Fruit fly (Drosophila melanogaster) whole organism, prepupa: ENCODE measurements around the gene CG33325.

ENCODE experiments used
- Blimp-1 ChIP-seq: fragments of 200-800 bp; sonication (Bioruptor generic); optimal IDR thresholded peaks from 3 replicates; lab custom pipeline; 2017; ENCODE audit warnings: missing biosample characterization, missing genetic modification characterization, mild to moderate bottlenecking, moderate library complexity, missing genetic modification reagents
- CG11762 ChIP-seq: fragments of 200-800 bp; sonication (Bioruptor generic); optimal IDR thresholded peaks from 3 replicates; lab custom pipeline; 2016; ENCODE audit warnings: missing biosample characterization, missing genetic modification characterization; ENCODE audit not compliant: insufficient read depth
- CG11902 ChIP-seq: fragments of 200-800 bp; sonication (Bioruptor generic); optimal IDR thresholded peaks from 3 replicates; lab custom pipeline; 2016; ENCODE audit warnings: missing biosample characterization, missing genetic modification characterization
- CG15336 ChIP-seq: fragments of 200-800 bp; sonication (Bioruptor generic); IDR thresholded peaks from 2 replicates; pipeline ENCODE4 v1.3.6; 2022; ENCODE audit warnings: missing biosample characterization, missing genetic modification characterization
- CG16779 ChIP-seq: fragments of 200-800 bp; sonication (Bioruptor generic); optimal IDR thresholded peaks from 3 replicates; lab custom pipeline; 2017; ENCODE audit warnings: missing biosample characterization, mild to moderate bottlenecking, missing genetic modification characterization
- CG3032 ChIP-seq: fragments of 200-800 bp; optimal IDR thresholded peaks from 2 replicates; lab custom pipeline; 2019; ENCODE audit warnings: missing biosample characterization, mild to moderate bottlenecking, missing genetic modification characterization, moderate library complexity
- CG32006 ChIP-seq: fragments of 200-800 bp; sonication (Bioruptor generic); optimal IDR thresholded peaks from 3 replicates; lab custom pipeline; 2017; ENCODE audit warnings: missing biosample characterization, mild to moderate bottlenecking, missing genetic modification characterization
- CG3919 ChIP-seq: fragments of 200-800 bp; sonication (Bioruptor generic); optimal IDR thresholded peaks from 3 replicates; lab custom pipeline; 2016; ENCODE audit warnings: missing biosample characterization, missing genetic modification characterization
- CG6163 ChIP-seq: fragments of 200-800 bp; sonication (Bioruptor generic); IDR thresholded peaks from 3 replicates; pipeline ENCODE4 v1.3.6; 2022; ENCODE audit warnings: missing biosample characterization, missing genetic modification characterization
- CG6276 ChIP-seq: fragments of 200-800 bp; sonication (Bioruptor generic); optimal IDR thresholded peaks from 2 replicates; lab custom pipeline; 2017; ENCODE audit warnings: missing biosample characterization, mild to moderate bottlenecking, missing genetic modification characterization
- CG6808 ChIP-seq: fragments of 200-800 bp; sonication (Bioruptor generic); optimal IDR thresholded peaks from 3 replicates; lab custom pipeline; 2017; ENCODE audit warnings: missing biosample characterization, missing genetic modification characterization, mild to moderate bottlenecking, moderate library complexity, missing genetic modification reagents
- CG8632 ChIP-seq: fragments of 200-800 bp; sonication (Bioruptor generic); optimal IDR thresholded peaks from 3 replicates; lab custom pipeline; 2016; ENCODE audit warnings: missing biosample characterization, missing genetic modification characterization
- Eip75B ChIP-seq: fragments of 200-800 bp; sonication (Bioruptor generic); optimal IDR thresholded peaks from 3 replicates; lab custom pipeline; 2016; ENCODE audit warnings: missing biosample characterization, missing genetic modification characterization
- Eip78C ChIP-seq: fragments of 200-800 bp; sonication (Bioruptor generic); peaks from one replicate; lab custom pipeline; 2016; ENCODE audit warnings: missing biosample characterization, missing genetic modification characterization
- Ets21C ChIP-seq: fragments of 200-800 bp; sonication (Bioruptor generic); optimal IDR thresholded peaks from 3 replicates; lab custom pipeline; 2016; ENCODE audit warnings: missing biosample characterization, missing genetic modification characterization
- Hr38 ChIP-seq: sonication (Bioruptor generic); optimal IDR thresholded peaks from 2 replicates; lab custom pipeline; 2016; ENCODE audit warnings: missing biosample characterization, missing genetic modification characterization
- Hr39 ChIP-seq: fragments of 200-800 bp; sonication (Bioruptor generic); optimal IDR thresholded peaks from 2 replicates; lab custom pipeline; 2016; ENCODE audit warnings: missing biosample characterization, missing genetic modification characterization
- Met ChIP-seq: fragments of 200-800 bp; sonication (Bioruptor generic); optimal IDR thresholded peaks from 3 replicates; lab custom pipeline; 2016; ENCODE audit warnings: missing biosample characterization, missing genetic modification characterization
- Smox ChIP-seq: fragments of 200-800 bp; sonication (Bioruptor generic); optimal IDR thresholded peaks from 3 replicates; lab custom pipeline; 2016; ENCODE audit warnings: missing biosample characterization, missing genetic modification characterization
- Sox15 ChIP-seq: fragments of 200-800 bp; sonication (Bioruptor generic); optimal IDR thresholded peaks from 3 replicates; lab custom pipeline; 2016; ENCODE audit warnings: missing biosample characterization, missing genetic modification characterization
- achi ChIP-seq: fragments of 200-800 bp; sonication (Bioruptor generic); optimal IDR thresholded peaks from 3 replicates; lab custom pipeline; 2016; ENCODE audit warnings: missing biosample characterization, missing genetic modification characterization
- acj6 ChIP-seq: fragments of 200-800 bp; sonication (Bioruptor generic); optimal IDR thresholded peaks from 3 replicates; lab custom pipeline; 2016; ENCODE audit warnings: missing biosample characterization, missing genetic modification characterization
- cyc ChIP-seq: fragments of 200-800 bp; sonication (Bioruptor generic); optimal IDR thresholded peaks from 3 replicates; lab custom pipeline; 2016; ENCODE audit warnings: missing biosample characterization, missing genetic modification characterization
- dac ChIP-seq: fragments of 200-800 bp; sonication (Bioruptor generic); optimal IDR thresholded peaks from 2 replicates; lab custom pipeline; 2017; ENCODE audit warnings: missing biosample characterization, mild to moderate bottlenecking, missing genetic modification characterization
- dsx ChIP-seq: fragments of 200-800 bp; optimal IDR thresholded peaks from 3 replicates; lab custom pipeline; 2019; ENCODE audit warnings: missing biosample characterization, mild to moderate bottlenecking, missing genetic modification characterization, moderate library complexity; ENCODE audit not compliant: poor library complexity, severe bottlenecking
- eg ChIP-seq: fragments of 200-800 bp; sonication (Bioruptor generic); IDR thresholded peaks from 3 replicates; pipeline ENCODE4 v1.3.6; 2022; ENCODE audit warnings: missing biosample characterization, missing genetic modification characterization
- esn ChIP-seq: fragments of 200-800 bp; sonication (Bioruptor generic); optimal IDR thresholded peaks from 2 replicates; lab custom pipeline; 2016; ENCODE audit warnings: missing biosample characterization, mild to moderate bottlenecking, missing genetic modification characterization, moderate library complexity
- fd59A ChIP-seq: fragments of 200-800 bp; sonication (Bioruptor generic); optimal IDR thresholded peaks from 2 replicates; lab custom pipeline; 2017; ENCODE audit warnings: missing biosample characterization, mild to moderate bottlenecking, missing genetic modification characterization, missing genetic modification reagents
- fd85E ChIP-seq: fragments of 200-800 bp; sonication (Bioruptor generic); optimal IDR thresholded peaks from 3 replicates; lab custom pipeline; 2016; ENCODE audit warnings: missing biosample characterization, missing genetic modification characterization
- fkh ChIP-seq: fragments of 200-800 bp; sonication (Bioruptor generic); optimal IDR thresholded peaks from 3 replicates; lab custom pipeline; 2017; ENCODE audit warnings: missing biosample characterization, mild to moderate bottlenecking, missing genetic modification characterization, moderate library complexity
- pdm3 ChIP-seq: fragments of 200-800 bp; sonication (Bioruptor generic); optimal IDR thresholded peaks from 3 replicates; lab custom pipeline; 2016; ENCODE audit warnings: missing biosample characterization, missing genetic modification characterization
- spab ChIP-seq: fragments of 200-800 bp; sonication (Bioruptor generic); optimal IDR thresholded peaks from 2 replicates; lab custom pipeline; 2017; ENCODE audit warnings: missing biosample characterization, mild to moderate bottlenecking, missing genetic modification characterization, missing genetic modification reagents
- svp ChIP-seq: fragments of 200-800 bp; sonication (Bioruptor generic); peaks from one replicate; lab custom pipeline; 2016; ENCODE audit warnings: missing biosample characterization, missing genetic modification characterization
- topi ChIP-seq: fragments of 200-800 bp; sonication (Bioruptor generic); optimal IDR thresholded peaks from 3 replicates; lab custom pipeline; 2016; ENCODE audit warnings: missing biosample characterization, missing genetic modification characterization
- vri ChIP-seq: fragments of 200-800 bp; sonication (Bioruptor generic); optimal IDR thresholded peaks from 3 replicates; lab custom pipeline; 2016; ENCODE audit warnings: missing biosample characterization, mild to moderate bottlenecking, missing genetic modification characterization

Gene CG33325

dm6 chr3R:8650741-8651140 lies 29.1 kb downstream of the CG33325 start, which contains the start of the genes Mkk4 and SLIRP2 (continued):
- peak; percentile 99 for TF ChIP-seq eg
- TF ChIP-seq spab (GFP tag; lab: Kevin White, UChicago), result peak; percentile 97
- peak; percentile 94 for TF ChIP-seq CG16779 (tag; lab: Kevin White, UChicago)
- TF ChIP-seq Hr38 (GFP tag; lab: Kevin White, UChicago), result peak; percentile 90
- peak; percentile 99 for TF ChIP-seq CG3032 (tag; lab: Kevin White, UChicago)
- TF ChIP-seq CG3919 (GFP tag; lab: Kevin White, UChicago), result peak; percentile 99
- peak; percentile 99 for TF ChIP-seq acj6 (GFP tag; lab: Kevin White, UChicago)
- TF ChIP-seq vri (GFP tag; lab: Kevin White, UChicago), result peak; percentile 98
- TF ChIP-seq Eip78C (GFP tag; lab: Kevin White, UChicago), result peak; percentile 100
- TF ChIP-seq achi (GFP tag; lab: Kevin White, UChicago), result peak; percentile 98
- peak; percentile 98 for TF ChIP-seq CG11902 (GFP tag; lab: Kevin White, UChicago)
- peak; percentile 99 for TF ChIP-seq CG15336 (GFP tag; lab: Robert Waterston, UW)
- peak; percentile 93 for TF ChIP-seq Blimp-1
- TF ChIP-seq CG32006 (GFP tag; lab: Kevin White, UChicago), result peak; percentile 99
- TF ChIP-seq CG11762 (GFP tag; lab: Kevin White, UChicago), result peak; percentile 98
- peak; percentile 99 for TF ChIP-seq Ets21C (GFP tag; lab: Kevin White, UChicago)

dm6 chr3R:8645580-8646220 lies 34.1 kb downstream of the CG33325 start, which contains the start of gene Cyp313b1:
Gene Cyp313b1, minus strand, starts transcription at chr3R:8645650.
- TF ChIP-seq fkh (GFP tag; lab: Kevin White, UChicago) (no peak), Sox15 (GFP tag; lab: Kevin White, UChicago) (no peak), fd59A (GFP tag; lab: Kevin White, UChicago) (no peak), Eip78C (GFP tag; lab: Kevin White, UChicago) (peak; percentile 25), svp (peak; percentile 25), Hr39 (GFP tag; lab: Kevin White, UChicago) (peak; percentile 14), dsx (GFP tag; lab: Kevin White, UChicago) (no peak), eg (peak; percentile 21; the same call in 1 of the 3 replicates), pdm3 (GFP tag; lab: Kevin White, UChicago) (no peak)

dm6 chr3R:8642376-8642966 lies 37.4 kb downstream of the CG33325 start:
- TF ChIP-seq topi (GFP tag; lab: Kevin White, UChicago) (no peak), fd85E (GFP tag; lab: Kevin White, UChicago) (no peak), vri (GFP tag; lab: Kevin White, UChicago) (peak; percentile 85), svp (peak; percentile 59), CG6163 (GFP tag; lab: Robert Waterston, UW) (no peak), achi (GFP tag; lab: Kevin White, UChicago) (no peak), Eip78C (GFP tag; lab: Kevin White, UChicago) (peak; percentile 57), CG6276 (GFP tag; lab: Kevin White, UChicago) (peak; percentile 14)

dm6 chr3R:8638629-8639028 lies 41.2 kb downstream of the CG33325 start:
- TF ChIP-seq CG15336 (GFP tag; lab: Robert Waterston, UW) (no peak), fd85E (GFP tag; lab: Kevin White, UChicago) (no peak), cyc (GFP tag; lab: Kevin White, UChicago) (no peak), CG6808 (no peak), dac (GFP tag; lab: Kevin White, UChicago) (no peak), svp (peak; percentile 67), esn (no peak), CG8632 (no peak), Eip75B (no peak), Smox (no peak), CG16779 (tag; lab: Kevin White, UChicago) (no peak), Met (no peak), topi (GFP tag; lab: Kevin White, UChicago) (no peak), CG32006 (GFP tag; lab: Kevin White, UChicago) (peak; percentile 12)
- TF ChIP-seq, all 60 proteins: peak for 2
